Fruit fly (Drosophila melanogaster) whole organism, embryonic: ENCODE data around the gene CG31871.

Experiments
- Awh ChIP-seq: fragments of 200-800 bp; sonication (Bioruptor generic); IDR thresholded peaks from 2 replicates; pipeline ENCODE4, ENCODE4 v1.3.6; 2022; ENCODE audit warnings: missing biosample characterization, missing genetic modification characterization
- CG10366 ChIP-seq: fragments of 200-800 bp; sonication (Bioruptor generic); IDR thresholded peaks from 2 replicates; pipeline ENCODE4 v1.3.6; 2022; ENCODE audit warnings: missing biosample characterization, missing genetic modification characterization
- CG10543 ChIP-seq: fragments of 200-800 bp; sonication (Bioruptor generic); optimal IDR thresholded peaks from 3 replicates; lab custom pipeline; 2017; ENCODE audit warnings: missing biosample characterization, mild to moderate bottlenecking, missing genetic modification characterization, moderate library complexity
- CG11093 ChIP-seq: fragments of 200-800 bp; sonication (Bioruptor generic); IDR thresholded peaks from 3 replicates; pipeline ENCODE4 v1.3.6; 2022; ENCODE audit warnings: missing biosample characterization, missing genetic modification characterization
- CG11398 ChIP-seq: fragments of 200-800 bp; sonication (Bioruptor generic); optimal IDR thresholded peaks from 2 replicates; lab custom pipeline; 2016; ENCODE audit warnings: missing biosample characterization, missing genetic modification characterization
- CG12299 ChIP-seq: fragments of 200-800 bp; sonication (Bioruptor generic); optimal IDR thresholded peaks from 2 replicates; lab custom pipeline; 2018; ENCODE audit warnings: missing biosample characterization, mild to moderate bottlenecking, missing genetic modification characterization
- CG14014 ChIP-seq: fragments of 200-800 bp; sonication (Bioruptor generic); IDR thresholded peaks from 2 replicates; pipeline ENCODE4 v1.3.6; 2022; ENCODE audit warnings: missing biosample characterization, missing genetic modification characterization
- CG14860 ChIP-seq: fragments of 200-800 bp; sonication (Bioruptor generic); IDR thresholded peaks from 3 replicates; pipeline ENCODE4 v1.3.6; 2022; ENCODE audit warnings: missing biosample characterization, missing genetic modification characterization; ENCODE audit not compliant: partially characterized antibody
- CG2202 ChIP-seq: fragments of 200-800 bp; sonication (Bioruptor generic); optimal IDR thresholded peaks from 2 replicates; lab custom pipeline; 2018; ENCODE audit warnings: missing biosample characterization, mild to moderate bottlenecking, missing genetic modification characterization
- CG31224 ChIP-seq: fragments of 200-800 bp; sonication (Bioruptor generic); IDR thresholded peaks from 2 replicates; pipeline ENCODE4 v1.3.6; 2022; ENCODE audit warnings: missing biosample characterization, missing genetic modification characterization
- CG34422 ChIP-seq: fragments of 200-800 bp; sonication (Bioruptor generic); IDR thresholded peaks from 3 replicates; pipeline ENCODE4 v1.3.6; 2022; ENCODE audit warnings: missing biosample characterization, missing genetic modification characterization
- CG42726 ChIP-seq: fragments of 200-800 bp; sonication (Bioruptor generic); IDR thresholded peaks from 2 replicates; pipeline ENCODE4 v1.3.6; 2022; ENCODE audit warnings: missing biosample characterization, missing genetic modification characterization; ENCODE audit not compliant: partially characterized antibody
- CG4617 ChIP-seq: fragments of 200-800 bp; sonication (Bioruptor generic); optimal IDR thresholded peaks from 3 replicates; lab custom pipeline; 2016; ENCODE audit warnings: missing biosample characterization, missing genetic modification characterization, borderline replicate concordance
- CG4730 ChIP-seq: fragments of 200-800 bp; sonication (Bioruptor generic); IDR thresholded peaks from 2 replicates; pipeline ENCODE4 v1.3.6; 2022; ENCODE audit warnings: missing biosample characterization, missing genetic modification characterization
- CG6254 ChIP-seq: fragments of 200-800 bp; sonication (Bioruptor generic); optimal IDR thresholded peaks from 3 replicates; lab custom pipeline; 2017; ENCODE audit warnings: mild to moderate bottlenecking, missing biosample characterization, missing genetic modification reagents, missing genetic modification characterization
- CG6765 ChIP-seq: fragments of 200-800 bp; sonication (Bioruptor generic); optimal IDR thresholded peaks from 3 replicates; lab custom pipeline; 2017; ENCODE audit warnings: missing biosample characterization, mild to moderate bottlenecking, missing genetic modification characterization
- CG6791 ChIP-seq: fragments of 200-800 bp; sonication (Bioruptor generic); IDR thresholded peaks from 3 replicates; pipeline ENCODE4 v1.3.6; 2022; ENCODE audit warnings: missing biosample characterization, missing genetic modification characterization; ENCODE audit not compliant: partially characterized antibody
- CG6813 ChIP-seq: fragments of 200-800 bp; sonication (Bioruptor generic); optimal IDR thresholded peaks from 2 replicates; lab custom pipeline; 2017; ENCODE audit warnings: missing biosample characterization, missing genetic modification characterization, mild to moderate bottlenecking, moderate library complexity, missing genetic modification reagents
- CG7372 ChIP-seq: fragments of 200-800 bp; sonication (Bioruptor generic); IDR thresholded peaks from 2 replicates; pipeline ENCODE4 v1.3.6; 2022; ENCODE audit warnings: missing biosample characterization, missing genetic modification characterization
- CG8478 ChIP-seq: fragments of >200 bp; optimal IDR thresholded peaks from 2 replicates; lab custom pipeline; 2018
- CG9932 ChIP-seq: fragments of 200-800 bp; sonication (Bioruptor generic); IDR thresholded peaks from 2 replicates; pipeline ENCODE4 v1.3.6; 2022; ENCODE audit warnings: missing biosample characterization, missing genetic modification characterization
- Doc3 ChIP-seq: fragments of 200-800 bp; sonication (Bioruptor generic); IDR thresholded peaks from 3 replicates; pipeline ENCODE4 v1.3.6; 2022; ENCODE audit warnings: missing biosample characterization, missing genetic modification characterization; ENCODE audit not compliant: partially characterized antibody
- Drgx ChIP-seq: fragments of 200-800 bp; sonication (Bioruptor generic); IDR thresholded peaks from 2 replicates; pipeline ENCODE4 v1.3.6; 2022; ENCODE audit warnings: missing biosample characterization, missing genetic modification characterization
- Hmr ChIP-seq: fragments of 200-800 bp; sonication (Bioruptor generic); optimal IDR thresholded peaks from 3 replicates; lab custom pipeline; 2017; ENCODE audit warnings: mild to moderate bottlenecking, missing biosample characterization, missing genetic modification reagents, missing genetic modification characterization
- NK7.1 ChIP-seq: fragments of 200-800 bp; sonication (Bioruptor generic); optimal IDR thresholded peaks from 3 replicates; lab custom pipeline; 2016; ENCODE audit warnings: missing biosample characterization, missing genetic modification characterization
- Opbp ChIP-seq: fragments of 200-800 bp; sonication (Bioruptor generic); IDR thresholded peaks from 3 replicates; pipeline ENCODE4 v1.3.6; 2022; ENCODE audit warnings: missing biosample characterization, missing genetic modification characterization; ENCODE audit not compliant: partially characterized antibody
- Pdp1 ChIP-seq, 2 experiments: fragments of 200-800 bp; sonication (Bioruptor generic); optimal IDR thresholded peaks; 3 replicates each; lab custom pipeline; 2016; ENCODE audit warnings: missing biosample characterization in 2 of 2, missing genetic modification characterization in 2 of 2, mild to moderate bottlenecking in 1 of 2, moderate library complexity in 1 of 2
- Poxn ChIP-seq: fragments of 200-800 bp; sonication (Bioruptor generic); IDR thresholded peaks from 2 replicates; pipeline ENCODE4 v1.3.6; 2022; ENCODE audit warnings: missing biosample characterization, missing genetic modification characterization
- Ptx1 ChIP-seq: fragments of 200-800 bp; sonication (Bioruptor generic); IDR thresholded peaks from 2 replicates; pipeline ENCODE4 v1.3.6; 2022; ENCODE audit warnings: missing biosample characterization, missing genetic modification characterization
- cas ChIP-seq: fragments of 200-800 bp; sonication (Bioruptor generic); IDR thresholded peaks from 2 replicates; pipeline ENCODE4 v1.3.6; 2022; ENCODE audit warnings: missing biosample characterization, missing genetic modification characterization
- crol ChIP-seq: fragments of 200-800 bp; sonication (Bioruptor generic); IDR thresholded peaks from 2 replicates; pipeline ENCODE4 v1.3.6; 2022; ENCODE audit warnings: missing biosample characterization, missing genetic modification characterization
- da ChIP-seq: fragments of 200-800 bp; sonication (Bioruptor generic); optimal IDR thresholded peaks from 2 replicates; lab custom pipeline; 2016; ENCODE audit warnings: missing biosample characterization, missing genetic modification characterization
- dati ChIP-seq: fragments of 200-800 bp; sonication (Bioruptor generic); IDR thresholded peaks from 2 replicates; pipeline ENCODE4 v1.3.6; 2022; ENCODE audit warnings: missing biosample characterization, missing genetic modification characterization
- dysf ChIP-seq: fragments of 200-800 bp; sonication (Bioruptor generic); IDR thresholded peaks from 3 replicates; pipeline ENCODE4 v1.3.6; 2022; ENCODE audit warnings: missing biosample characterization, missing genetic modification characterization
- emc ChIP-seq: fragments of 200-800 bp; sonication (Bioruptor generic); optimal IDR thresholded peaks from 2 replicates; lab custom pipeline; 2016; ENCODE audit warnings: missing biosample characterization, missing genetic modification characterization
- esg ChIP-seq: fragments of 200-800 bp; sonication (Bioruptor generic); conservative IDR thresholded peaks from 2 replicates; pipeline ENCODE4 v1.3.6; 2022; ENCODE audit warnings: missing biosample characterization, missing genetic modification characterization
- fd3F ChIP-seq: fragments of 200-800 bp; sonication (Bioruptor generic); optimal IDR thresholded peaks from 2 replicates; lab custom pipeline; 2018; ENCODE audit warnings: missing biosample characterization, mild to moderate bottlenecking, missing genetic modification characterization, moderate library complexity
- gsb ChIP-seq: fragments of 200-800 bp; sonication (Bioruptor generic); IDR thresholded peaks from 2 replicates; pipeline ENCODE4 v1.3.6; 2022; ENCODE audit warnings: missing biosample characterization, missing genetic modification characterization
- h ChIP-seq: fragments of >200 bp; optimal IDR thresholded peaks from 2 replicates; lab custom pipeline; 2017
- jumu ChIP-seq: fragments of 200-800 bp; sonication (Bioruptor generic); optimal IDR thresholded peaks from 3 replicates; lab custom pipeline; 2016; ENCODE audit warnings: missing biosample characterization, missing genetic modification characterization
- kah ChIP-seq: fragments of 200-800 bp; sonication (Bioruptor generic); optimal IDR thresholded peaks from 2 replicates; lab custom pipeline; 2018; ENCODE audit warnings: missing biosample characterization, mild to moderate bottlenecking, missing genetic modification characterization
- maf-S ChIP-seq: fragments of 200-800 bp; sonication (Bioruptor generic); optimal IDR thresholded peaks from 2 replicates; lab custom pipeline; 2016; ENCODE audit warnings: missing biosample characterization, missing genetic modification characterization
- mirr ChIP-seq: fragments of 200-800 bp; sonication (Bioruptor generic); optimal IDR thresholded peaks from 3 replicates; lab custom pipeline; 2018; ENCODE audit warnings: missing biosample characterization, mild to moderate bottlenecking, missing genetic modification characterization
- odd ChIP-seq: fragments of 200-800 bp; sonication (Bioruptor generic); optimal IDR thresholded peaks from 2 replicates; lab custom pipeline; 2017; ENCODE audit warnings: missing biosample characterization, mild to moderate bottlenecking, missing genetic modification characterization
- sens ChIP-seq: fragments of 200-800 bp; sonication (Bioruptor generic); peaks from one replicate; lab custom pipeline; 2016; ENCODE audit warnings: missing biosample characterization, missing genetic modification characterization
- seq ChIP-seq: fragments of 200-800 bp; sonication (Bioruptor generic); IDR thresholded peaks from 2 replicates; pipeline ENCODE4 v1.3.6; 2022; ENCODE audit warnings: missing biosample characterization, missing genetic modification characterization
- ssp ChIP-seq: fragments of 200-800 bp; sonication (Bioruptor generic); IDR thresholded peaks from 2 replicates; pipeline ENCODE4 v1.3.6; 2022; ENCODE audit warnings: missing biosample characterization, missing genetic modification characterization
- stc ChIP-seq: fragments of 200-800 bp; sonication (Bioruptor generic); IDR thresholded peaks from 2 replicates; pipeline ENCODE4 v1.3.6; 2022; ENCODE audit warnings: missing biosample characterization, missing genetic modification characterization
- ttk ChIP-seq: fragments of 200-800 bp; sonication (Bioruptor generic); IDR thresholded peaks from 2 replicates; pipeline ENCODE4 v2.1.2; 2022; ENCODE audit warnings: missing biosample characterization, missing genetic modification characterization
- vnd ChIP-seq: fragments of 200-800 bp; sonication (Bioruptor generic); IDR thresholded peaks from 3 replicates; pipeline ENCODE4 v1.3.6; 2022; ENCODE audit warnings: missing biosample characterization, missing genetic modification characterization; ENCODE audit not compliant: partially characterized antibody
- zf30C ChIP-seq: fragments of 200-800 bp; sonication (Bioruptor generic); optimal IDR thresholded peaks from 3 replicates; lab custom pipeline; 2018; ENCODE audit warnings: missing biosample characterization, mild to moderate bottlenecking, missing genetic modification characterization

CG31871 gene

DNA sequence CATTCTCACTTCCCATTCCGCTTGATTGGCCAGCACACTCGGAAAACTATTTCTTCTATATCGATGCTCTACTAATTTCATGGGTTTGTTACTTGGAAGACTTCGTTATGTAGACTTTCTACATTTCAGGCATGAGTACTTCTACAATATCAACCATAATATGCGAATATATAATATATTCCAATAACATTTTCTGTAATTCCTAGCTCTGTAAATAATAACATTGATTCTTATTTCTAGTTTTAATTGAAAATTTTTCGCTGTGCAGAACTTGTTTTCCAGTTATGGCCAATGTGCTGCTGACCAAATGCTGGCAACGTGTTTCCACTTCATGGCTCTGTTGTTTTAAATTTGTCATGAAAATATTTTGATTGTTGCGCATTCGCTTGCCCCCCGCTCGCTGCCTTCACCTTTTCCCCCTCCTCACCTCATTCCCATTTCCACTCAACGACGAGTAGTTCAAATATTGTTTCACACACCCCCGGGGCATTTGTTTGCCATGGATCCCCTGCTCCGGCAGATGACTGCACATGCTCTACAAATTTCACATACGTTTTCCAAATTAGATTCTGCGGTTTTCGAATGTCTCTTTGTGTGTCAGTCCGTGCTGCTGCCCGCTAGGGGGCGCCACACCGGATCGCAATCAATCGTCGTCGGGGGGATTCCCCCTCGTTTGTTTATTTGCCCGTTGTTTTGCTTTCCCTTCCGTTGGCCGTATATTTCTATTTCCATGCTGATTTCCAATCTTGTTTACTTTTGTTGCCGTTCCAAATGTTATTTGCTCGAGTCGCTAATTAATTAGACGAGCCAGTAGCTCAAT lies 47.0 kb upstream of the CG31871 start (continued):
- TF ChIP-seq CG6791 (GFP tag; lab: Robert Waterston, UW) (no peak), jumu (GFP tag; lab: Kevin White, UChicago) (no peak), h (lab: Kevin White, UChicago) (peak; percentile 46), CG34422 (GFP tag; lab: Robert Waterston, UW) (no peak), zf30C (GFP tag; lab: Kevin White, UChicago) (no peak), Pdp1 (GFP tag; optimal IDR thresholded peaks at IDR 0.05; lab: Kevin White, UChicago) (peak in 1 of 2 experiments; percentile 42), Poxn (no peak), Opbp (GFP tag; lab: Robert Waterston, UW) (0 out of 3 replicates have a peak, but pooled peaks have one; percentile 26), CG6765 (GFP tag; lab: Kevin White, UChicago) (no peak), Awh (GFP tag; lab: Robert Waterston, UW) (no peak), da (no peak), CG6813 (GFP tag; lab: Kevin White, UChicago) (peak; percentile 10), gsb (no peak), dati (GFP tag; lab: Robert Waterston, UW) (no peak), CG2202 (tag; lab: Kevin White, UChicago) (no peak), ttk (GFP tag; lab: Robert Waterston, UW) (peak; percentile 56), esg (GFP tag; lab: Robert Waterston, UW) (no peak), mirr (GFP tag; lab: Kevin White, UChicago) (no peak), CG8478 (lab: Kevin White, UChicago) (no peak), emc (GFP tag; lab: Kevin White, UChicago) (no peak), NK7.1 (GFP tag; lab: Kevin White, UChicago) (no peak), ssp (no peak), stc (GFP tag; lab: Robert Waterston, UW) (peak; percentile 27; the same call in 1 of the 2 replicates), CG14860 (no peak), fd3F (GFP tag; lab: Kevin White, UChicago) (no peak), CG4730 (GFP tag; lab: Robert Waterston, UW) (no peak), CG9932 (GFP tag; lab: Robert Waterston, UW) (peak; percentile 37; the same call in 1 of the 2 replicates), CG11398 (no peak), CG6254 (GFP tag; lab: Kevin White, UChicago) (peak; percentile 22), CG10543 (GFP tag; lab: Kevin White, UChicago) (no peak), sens (peak; percentile 70), odd (peak; percentile 22), Hmr (GFP tag; lab: Kevin White, UChicago) (no peak), maf-S (GFP tag; lab: Kevin White, UChicago) (no peak), seq (GFP tag; lab: Robert Waterston, UW) (no peak), Doc3 (GFP tag; lab: Robert Waterston, UW) (no peak), CG7372 (GFP tag; lab: Robert Waterston, UW) (no peak), CG31224 (GFP tag; lab: Robert Waterston, UW) (no peak), CG11093 (GFP tag; lab: Robert Waterston, UW) (no peak), vnd (GFP tag; lab: Robert Waterston, UW) (no peak), kah (GFP tag; lab: Kevin White, UChicago) (no peak), crol (GFP tag; lab: Robert Waterston, UW) (peak; percentile 83), Ptx1 (GFP tag; lab: Robert Waterston, UW) (no peak), CG10366 (GFP tag; lab: Robert Waterston, UW) (no peak), CG12299 (tag; lab: Kevin White, UChicago) (no peak), dysf (no peak), cas (GFP tag; lab: Robert Waterston, UW) (no peak), CG42726 (GFP tag; lab: Robert Waterston, UW) (no peak), CG4617 (GFP tag; lab: Kevin White, UChicago) (no peak), CG14014 (no peak), Drgx (GFP tag; lab: Robert Waterston, UW) (no peak)
